Fruit fly (Drosophila melanogaster) whole organism, embryonic: ENCODE data around the gene eIF3i.

Experiments used
- CG10147 ChIP-seq: fragments of 200-800 bp; sonication (Bioruptor generic); optimal IDR thresholded peaks from 2 replicates; lab custom pipeline; 2019; ENCODE audit warnings: missing biosample characterization, mild to moderate bottlenecking, missing genetic modification characterization, moderate library complexity
- CG10209 ChIP-seq: fragments of 200-800 bp; sonication (Bioruptor generic); optimal IDR thresholded peaks from 3 replicates; lab custom pipeline; 2017; ENCODE audit warnings: missing biosample characterization, mild to moderate bottlenecking, missing genetic modification characterization, missing genetic modification reagents
- CG13894 ChIP-seq: fragments of 200-800 bp; sonication (Bioruptor generic); optimal IDR thresholded peaks from 3 replicates; lab custom pipeline; 2018; ENCODE audit warnings: missing biosample characterization, mild to moderate bottlenecking, missing genetic modification characterization, moderate library complexity
- CG15514 ChIP-seq: fragments of 200-800 bp; sonication (Bioruptor generic); optimal IDR thresholded peaks from 3 replicates; lab custom pipeline; 2017; ENCODE audit warnings: missing biosample characterization, missing genetic modification characterization, mild to moderate bottlenecking, moderate library complexity, missing genetic modification reagents
- CG15601 ChIP-seq: fragments of 200-800 bp; sonication (Bioruptor generic); optimal IDR thresholded peaks from 3 replicates; lab custom pipeline; 2019; ENCODE audit warnings: missing biosample characterization, mild to moderate bottlenecking, missing genetic modification characterization, moderate library complexity
- CG1603 ChIP-seq: fragments of 200-800 bp; sonication (Bioruptor generic); optimal IDR thresholded peaks from 2 replicates; lab custom pipeline; 2019; ENCODE audit warnings: missing biosample characterization, mild to moderate bottlenecking, missing genetic modification characterization, moderate library complexity
- CG16779 ChIP-seq: fragments of 200-800 bp; sonication (Bioruptor generic); IDR thresholded peaks from 2 replicates; pipeline ENCODE4 v1.3.6; 2022; ENCODE audit warnings: missing biosample characterization, missing genetic modification characterization
- CG32532 ChIP-seq: fragments of 200-800 bp; sonication (Bioruptor generic); IDR thresholded peaks from 2 replicates; pipeline ENCODE4 v1.3.6; 2022; ENCODE audit warnings: missing biosample characterization, missing genetic modification characterization
- CG34224 ChIP-seq: fragments of 200-800 bp; sonication (Bioruptor generic); IDR thresholded peaks from 3 replicates; pipeline ENCODE4 v1.3.6; 2022; ENCODE audit warnings: missing biosample characterization, missing genetic modification characterization; ENCODE audit not compliant: partially characterized antibody
- CG34376 ChIP-seq: fragments of 200-800 bp; sonication (Bioruptor generic); optimal IDR thresholded peaks from 2 replicates; lab custom pipeline; 2018; ENCODE audit warnings: missing biosample characterization, mild to moderate bottlenecking, missing genetic modification characterization
- CG4854 ChIP-seq: fragments of 200-800 bp; sonication (Bioruptor generic); optimal IDR thresholded peaks from 2 replicates; lab custom pipeline; 2016; ENCODE audit warnings: missing biosample characterization, missing genetic modification characterization, inconsistent platforms
- CG6272 ChIP-seq: fragments of 200-800 bp; sonication (Bioruptor generic); IDR thresholded peaks from 2 replicates; pipeline ENCODE4 v1.3.6; 2022; ENCODE audit warnings: missing biosample characterization, missing genetic modification characterization
- CG7357 ChIP-seq: fragments of 200-800 bp; sonication (Bioruptor generic); IDR thresholded peaks from 3 replicates; pipeline ENCODE4 v1.3.6; 2022; ENCODE audit warnings: missing biosample characterization, missing genetic modification characterization
- CG7786 ChIP-seq: fragments of 200-800 bp; sonication (Bioruptor generic); optimal IDR thresholded peaks from 2 replicates; lab custom pipeline; 2016; ENCODE audit warnings: missing biosample characterization, missing genetic modification characterization
- CkIIα-i1 ChIP-seq: fragments of 200-800 bp; sonication (Bioruptor generic); IDR thresholded peaks from 2 replicates; pipeline ENCODE4 v1.3.6; 2022; ENCODE audit warnings: missing biosample characterization, missing genetic modification characterization
- CrebB ChIP-seq: fragments of 200-800 bp; sonication (Bioruptor generic); optimal IDR thresholded peaks from 3 replicates; lab custom pipeline; 2018; ENCODE audit warnings: missing biosample characterization, mild to moderate bottlenecking, missing genetic modification characterization
- Deaf1 ChIP-seq: fragments of 200-800 bp; optimal IDR thresholded peaks from 3 replicates; lab custom pipeline; 2019; ENCODE audit warnings: missing biosample characterization, mild to moderate bottlenecking, missing genetic modification characterization, moderate library complexity
- Ets65A ChIP-seq: fragments of 200-800 bp; sonication (Bioruptor generic); peaks from one replicate; lab custom pipeline; 2016; ENCODE audit warnings: missing biosample characterization, missing genetic modification characterization
- HLH54F ChIP-seq: fragments of 200-800 bp; sonication (Bioruptor generic); optimal IDR thresholded peaks from 3 replicates; lab custom pipeline; 2016; ENCODE audit warnings: missing biosample characterization, missing genetic modification characterization
- Hr39 ChIP-seq: fragments of >200 bp; optimal IDR thresholded peaks from 2 replicates; lab custom pipeline; 2017
- Hr51 ChIP-seq, 2 experiments: fragments of 200-800 bp; sonication (Bioruptor generic); optimal IDR thresholded peaks; 2 replicates in 1 of 2; 3 replicates in 1 of 2; lab custom pipeline; 2016 to 2018; ENCODE audit warnings: missing biosample characterization in 2 of 2, missing genetic modification characterization in 2 of 2, mild to moderate bottlenecking in 1 of 2, moderate library complexity in 1 of 2
- Mad ChIP-seq: fragments of 200-800 bp; sonication (Bioruptor generic); optimal IDR thresholded peaks from 2 replicates; lab custom pipeline; 2016; ENCODE audit warnings: missing biosample characterization, missing genetic modification characterization
- Med ChIP-seq: fragments of 200-800 bp; sonication (Bioruptor generic); peaks from one replicate; lab custom pipeline; 2016; ENCODE audit warnings: missing biosample characterization, missing genetic modification characterization, mild to moderate bottlenecking, inconsistent platforms, moderate library complexity
- Rfx ChIP-seq: fragments of 200-800 bp; sonication (Bioruptor generic); IDR thresholded peaks from 2 replicates; pipeline ENCODE4 v1.3.6; 2022; ENCODE audit warnings: missing biosample characterization, missing genetic modification characterization
- Sry-β ChIP-seq: fragments of 200-800 bp; sonication (Bioruptor generic); optimal IDR thresholded peaks from 2 replicates; lab custom pipeline; 2018; ENCODE audit warnings: missing biosample characterization, mild to moderate bottlenecking, missing genetic modification characterization, moderate library complexity
- Ssrp ChIP-seq: fragments of 200-800 bp; sonication (Bioruptor generic); optimal IDR thresholded peaks from 2 replicates; lab custom pipeline; 2018; ENCODE audit warnings: missing biosample characterization, mild to moderate bottlenecking, missing genetic modification characterization, moderate library complexity
- YL-1 ChIP-seq: fragments of 200-800 bp; sonication (Bioruptor generic); optimal IDR thresholded peaks from 3 replicates; lab custom pipeline; 2017; ENCODE audit warnings: missing biosample characterization, mild to moderate bottlenecking, missing genetic modification characterization
- ac ChIP-seq: fragments of 200-800 bp; sonication (Bioruptor generic); optimal IDR thresholded peaks from 3 replicates; lab custom pipeline; 2017; ENCODE audit warnings: missing biosample characterization, mild to moderate bottlenecking, missing genetic modification characterization
- aop ChIP-seq: fragments of 200-800 bp; sonication (Bioruptor generic); IDR thresholded peaks from 2 replicates; pipeline ENCODE4 v1.3.6; 2022; ENCODE audit warnings: missing biosample characterization, missing genetic modification characterization
- bigmax ChIP-seq: fragments of 200-800 bp; sonication (Bioruptor generic); optimal IDR thresholded peaks from 2 replicates; lab custom pipeline; 2018; ENCODE audit warnings: missing biosample characterization, mild to moderate bottlenecking, missing genetic modification characterization
- chn ChIP-seq: fragments of 200-800 bp; sonication (Bioruptor generic); optimal IDR thresholded peaks from 2 replicates; lab custom pipeline; 2016; ENCODE audit warnings: missing biosample characterization, missing genetic modification characterization
- disco-r ChIP-seq: fragments of 200-800 bp; sonication (Bioruptor generic); optimal IDR thresholded peaks from 2 replicates; lab custom pipeline; 2016; ENCODE audit warnings: missing biosample characterization, missing genetic modification characterization
- dm ChIP-seq: fragments of 200-800 bp; sonication (Bioruptor generic); optimal IDR thresholded peaks from 3 replicates; lab custom pipeline; 2016; ENCODE audit warnings: missing biosample characterization, missing genetic modification characterization
- dmrt99B ChIP-seq: fragments of 200-800 bp; sonication (Bioruptor generic); optimal IDR thresholded peaks from 2 replicates; lab custom pipeline; 2018; ENCODE audit warnings: missing biosample characterization, mild to moderate bottlenecking, missing genetic modification characterization, moderate library complexity
- gem ChIP-seq: fragments of 200-800 bp; sonication (Bioruptor generic); optimal IDR thresholded peaks from 2 replicates; lab custom pipeline; 2019; ENCODE audit warnings: missing biosample characterization, mild to moderate bottlenecking, missing genetic modification characterization, moderate library complexity
- gsb ChIP-seq: fragments of 200-800 bp; sonication (Bioruptor generic); IDR thresholded peaks from 2 replicates; pipeline ENCODE4 v1.3.6; 2022; ENCODE audit warnings: missing biosample characterization, missing genetic modification characterization
- gsb-n ChIP-seq: fragments of 200-800 bp; sonication (Bioruptor generic); optimal IDR thresholded peaks from 3 replicates; lab custom pipeline; 2018; ENCODE audit warnings: missing biosample characterization, mild to moderate bottlenecking, missing genetic modification characterization
- hb ChIP-seq: fragments of 200-800 bp; sonication (Bioruptor generic); IDR thresholded peaks from 3 replicates; pipeline ENCODE4 v1.3.6; 2022; ENCODE audit warnings: missing biosample characterization, missing genetic modification characterization; ENCODE audit not compliant: partially characterized antibody
- lab ChIP-seq: fragments of 200-800 bp; sonication (Bioruptor generic); optimal IDR thresholded peaks from 3 replicates; lab custom pipeline; 2017; ENCODE audit warnings: missing biosample characterization, missing genetic modification characterization, mild to moderate bottlenecking, moderate library complexity, missing genetic modification reagents
- lmd ChIP-seq: fragments of 200-800 bp; sonication (Bioruptor generic); IDR thresholded peaks from 2 replicates; pipeline ENCODE4 v1.3.6; 2022; ENCODE audit warnings: missing biosample characterization, missing genetic modification characterization
- mirr ChIP-seq: fragments of 200-800 bp; sonication (Bioruptor generic); optimal IDR thresholded peaks from 3 replicates; lab custom pipeline; 2018; ENCODE audit warnings: missing biosample characterization, mild to moderate bottlenecking, missing genetic modification characterization
- onecut ChIP-seq: fragments of 200-800 bp; sonication (Bioruptor generic); IDR thresholded peaks from 2 replicates; pipeline ENCODE4 v1.3.6; 2022; ENCODE audit warnings: missing biosample characterization, missing genetic modification characterization
- peb ChIP-seq: fragments of 200-800 bp; sonication (Bioruptor generic); IDR thresholded peaks from 2 replicates; pipeline ENCODE4 v1.3.6; 2022; ENCODE audit warnings: missing biosample characterization, missing genetic modification characterization
- pros ChIP-seq: fragments of 200-800 bp; sonication (Bioruptor generic); optimal IDR thresholded peaks from 3 replicates; lab custom pipeline; 2019; ENCODE audit warnings: missing biosample characterization, mild to moderate bottlenecking, missing genetic modification characterization, moderate library complexity
- psq ChIP-seq: fragments of 200-800 bp; sonication (Bioruptor generic); optimal IDR thresholded peaks from 2 replicates; lab custom pipeline; 2017; ENCODE audit warnings: missing biosample characterization, missing genetic modification characterization
- pum ChIP-seq: fragments of 200-800 bp; sonication (Bioruptor generic); optimal IDR thresholded peaks from 2 replicates; lab custom pipeline; 2016; ENCODE audit warnings: missing biosample characterization, missing genetic modification characterization
- vnd ChIP-seq: fragments of 200-800 bp; sonication (Bioruptor generic); IDR thresholded peaks from 3 replicates; pipeline ENCODE4 v1.3.6; 2022; ENCODE audit warnings: missing biosample characterization, missing genetic modification characterization; ENCODE audit not compliant: partially characterized antibody
- wek ChIP-seq: fragments of 200-800 bp; sonication (Bioruptor generic); optimal IDR thresholded peaks from 3 replicates; lab custom pipeline; 2018; ENCODE audit warnings: missing biosample characterization, mild to moderate bottlenecking, missing genetic modification characterization, moderate library complexity
- zfh2 ChIP-seq: fragments of 200-800 bp; sonication (Bioruptor generic); optimal IDR thresholded peaks from 2 replicates; lab custom pipeline; 2016; ENCODE audit warnings: missing biosample characterization, missing genetic modification characterization

eIF3i gene

DNA sequence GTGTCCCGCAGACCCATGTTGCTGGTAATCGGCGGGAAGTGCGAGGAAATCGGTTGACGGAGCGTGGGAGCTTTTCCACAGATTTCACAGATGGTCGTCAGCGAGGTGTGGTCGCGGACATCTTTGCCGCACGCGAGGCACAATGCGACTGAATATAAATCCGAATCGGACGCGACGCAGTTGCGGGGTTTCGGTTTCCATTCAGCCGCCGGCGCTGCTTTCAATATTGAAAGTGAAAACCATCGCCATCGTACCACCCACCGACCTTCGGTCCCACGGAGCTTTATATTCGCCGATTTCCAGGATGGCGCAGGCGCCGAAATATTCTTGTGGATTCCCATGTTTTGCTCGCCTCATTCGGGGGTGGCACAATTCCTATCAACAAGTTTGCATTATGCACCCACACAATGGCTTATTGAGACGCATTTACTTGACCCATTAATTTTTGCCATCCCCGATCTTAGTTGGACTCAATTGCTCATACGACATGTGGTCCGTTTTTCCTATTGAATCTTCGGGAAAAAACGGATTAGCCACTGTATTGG lies 31.2 kb downstream of the eIF3i start, which contains the start of gene hoe2 (continued):
- peak; percentile 79 for TF ChIP-seq CG13894 (tag; lab: Kevin White, UChicago)
- TF ChIP-seq Hr39 (lab: Kevin White, UChicago), result no peak
- TF ChIP-seq Rfx (GFP tag; lab: Robert Waterston, UW), result 0 out of 2 replicates have a peak, but pooled peaks have one; percentile 20
- peak; percentile 94 for TF ChIP-seq Deaf1 (tag; lab: Kevin White, UChicago)
- TF ChIP-seq CG1603 (tag; lab: Kevin White, UChicago), result no peak
- no peak for TF ChIP-seq bigmax (GFP tag; lab: Kevin White, UChicago)
- no peak for TF ChIP-seq CG7357 (GFP tag; lab: Robert Waterston, UW)
- peak; percentile 94 for TF ChIP-seq CG15601 (tag; lab: Kevin White, UChicago)
- TF ChIP-seq CG16779 (GFP tag; lab: Robert Waterston, UW), result 0 out of 2 replicates have a peak, but pooled peaks have one; percentile 29
- peak; percentile 41; the same call in 1 of the 2 replicates for TF ChIP-seq CG32532 (GFP tag; lab: Robert Waterston, UW)
- peak; percentile 37 for TF ChIP-seq CG34376 (GFP tag; lab: Kevin White, UChicago)
- peak; percentile 48 for TF ChIP-seq CG15514
- peak; percentile 18 for TF ChIP-seq Ets65A
- peak; percentile 55 for TF ChIP-seq lab (GFP tag; lab: Kevin White, UChicago)
- peak; percentile 38 for TF ChIP-seq Med (GFP tag; lab: Kevin White, UChicago)
- no peak for TF ChIP-seq gsb (GFP tag; lab: Robert Waterston, UW)

DNA sequence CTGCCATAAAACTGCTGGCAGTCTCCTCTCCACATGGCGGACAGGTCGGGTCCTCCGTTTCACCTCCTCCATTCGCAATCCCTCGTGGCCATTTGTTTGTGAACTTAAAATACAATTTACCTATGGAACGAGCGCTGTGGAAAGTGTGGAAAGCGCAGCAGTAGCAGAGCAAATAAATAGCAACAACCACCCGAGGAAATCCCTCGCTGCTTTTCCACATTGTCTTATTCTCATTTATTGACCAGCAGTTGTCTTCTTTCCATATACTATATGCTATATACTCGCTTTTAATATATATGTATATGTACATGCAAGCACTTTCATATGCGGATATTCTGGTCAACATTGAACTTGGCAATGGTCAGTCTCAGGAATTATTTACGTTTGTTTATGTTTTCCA lies 35.3 kb downstream of the eIF3i start, which contains the start of gene hoe1:
Gene hoe1 (minus strand): TSS at position 101 of the 400 bp plus-strand sequence.
- TF ChIP-seq CG6272 (GFP tag; lab: Robert Waterston, UW) (no peak), CG34224 (no peak), zfh2 (GFP tag; lab: Kevin White, UChicago) (no peak), HLH54F (GFP tag; lab: Kevin White, UChicago) (no peak), hb (GFP tag; lab: Robert Waterston, UW) (no peak), psq (GFP tag; lab: Kevin White, UChicago) (no peak), dm (GFP tag; lab: Kevin White, UChicago) (no peak), CG4854 (GFP tag; lab: Kevin White, UChicago) (no peak), chn (GFP tag; lab: Kevin White, UChicago) (no peak), CG7786 (no peak), disco-r (GFP tag; lab: Kevin White, UChicago) (no peak), mirr (GFP tag; lab: Kevin White, UChicago) (no peak), Mad (no peak), onecut (GFP tag; lab: Robert Waterston, UW) (no peak), CkIIα-i1 (no peak), Ssrp (tag; lab: Kevin White, UChicago) (no peak), ac (GFP tag; lab: Kevin White, UChicago) (no peak)

DNA sequence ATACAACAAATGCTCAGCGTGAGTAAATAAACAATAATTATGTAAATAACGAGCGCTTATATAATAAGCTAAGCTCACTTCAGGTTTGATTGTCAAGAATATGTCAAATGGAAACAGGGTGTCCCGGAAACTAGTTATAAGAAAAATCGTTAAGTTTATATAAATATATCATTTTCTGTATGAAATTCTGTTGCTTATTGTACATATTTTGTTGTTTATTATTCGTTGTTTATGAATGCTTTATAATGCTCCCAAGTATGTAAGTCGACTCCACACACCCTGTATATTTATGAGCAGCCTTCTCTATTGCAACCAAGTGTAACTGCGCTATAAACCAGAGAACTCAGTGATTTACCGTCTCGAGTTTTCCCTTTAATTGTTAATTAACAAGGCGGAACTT lies 37.0 kb downstream of the eIF3i start:
- TF ChIP-seq vnd (GFP tag; lab: Robert Waterston, UW) (no peak), gem (tag; lab: Kevin White, UChicago) (peak; percentile 49), CG10209 (GFP tag; lab: Kevin White, UChicago) (no peak), lmd (no peak), pros (no peak), Sry-β (GFP tag; lab: Kevin White, UChicago) (no peak), CG10147 (no peak), aop (GFP tag; lab: Robert Waterston, UW) (no peak), YL-1 (GFP tag; lab: Kevin White, UChicago) (no peak), gsb-n (no peak), pum (no peak), dmrt99B (tag; lab: Kevin White, UChicago) (peak; percentile 11), CrebB (tag; lab: Kevin White, UChicago) (no peak), peb (GFP tag; lab: Robert Waterston, UW) (no peak), Ets65A (no peak), Hr51 (GFP tag; optimal IDR thresholded peaks at IDR 0.05; lab: Kevin White, UChicago) (no peak), wek (GFP tag; lab: Kevin White, UChicago) (no peak)
